Fruit fly (Drosophila melanogaster): ENCODE data around the gene CG4461.

CG4461 gene

DNA sequence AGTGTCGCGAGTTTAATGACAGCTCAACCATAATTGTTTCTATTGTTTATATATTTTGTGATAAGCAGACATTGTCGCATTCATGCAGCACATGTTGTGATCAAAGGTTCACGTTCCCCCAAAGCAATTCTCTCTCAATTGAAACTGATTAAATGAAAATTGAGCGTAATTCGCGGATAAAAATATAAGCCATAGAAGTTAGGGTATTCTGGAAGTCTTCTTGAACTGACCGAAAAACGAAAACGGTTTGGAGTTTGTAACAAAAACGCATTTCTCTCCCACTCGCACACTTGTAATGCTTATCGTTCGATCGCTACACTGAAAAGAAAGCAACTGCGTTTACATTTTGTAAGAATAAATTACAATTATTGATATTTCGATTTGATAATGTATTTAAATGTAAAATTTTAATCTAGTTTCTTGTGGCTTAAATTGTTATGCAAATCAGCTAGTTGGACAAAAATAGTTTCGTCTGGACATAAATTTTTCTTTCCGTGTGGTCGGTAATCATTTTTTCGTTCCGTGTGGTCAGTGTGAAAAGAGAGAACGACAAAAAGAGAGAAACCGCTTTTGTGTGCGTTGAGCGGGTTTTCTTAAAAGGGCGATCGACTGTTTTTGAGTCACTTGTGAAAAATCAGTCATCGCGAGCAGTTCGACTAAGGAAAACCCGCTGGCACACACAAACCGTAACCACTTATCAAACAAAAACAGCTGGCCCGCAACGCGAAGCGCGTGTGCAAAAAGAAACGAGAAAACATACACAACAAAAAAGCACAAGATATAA lies 47.6 kb downstream of the CG4461 start, which contains the start of gene aay (continued):
- TF ChIP-seq Hr39 (GFP tag; optimal IDR thresholded peaks at IDR 0.05) (peak; percentile 99), CG8632 (GFP tag; optimal IDR thresholded peaks at IDR 0.05) (peak; percentile 99), CG6276 (GFP tag; optimal IDR thresholded peaks at IDR 0.05) (peak; percentile 98), CG3032 (tag; optimal IDR thresholded peaks at IDR 0.05) (peak; percentile 97), Hr38 (GFP tag; optimal IDR thresholded peaks at IDR 0.05) (peak; percentile 21), CG4318 (GFP tag; optimal IDR thresholded peaks at IDR 0.05) (peak; percentile 94), Sox14 (GFP tag; optimal IDR thresholded peaks at IDR 0.05) (peak; percentile 99), CG8119 (GFP tag; IDR thresholded peaks at IDR 0.05) (peak; percentile 99), topi (GFP tag; optimal IDR thresholded peaks at IDR 0.05) (peak; percentile 99), CG3919 (GFP tag; optimal IDR thresholded peaks at IDR 0.05) (peak; percentile 99), Ets96B (tag; optimal IDR thresholded peaks at IDR 0.05) (peak; percentile 98), net (GFP tag; optimal IDR thresholded peaks at IDR 0.05) (peak; percentile 99)

DNA sequence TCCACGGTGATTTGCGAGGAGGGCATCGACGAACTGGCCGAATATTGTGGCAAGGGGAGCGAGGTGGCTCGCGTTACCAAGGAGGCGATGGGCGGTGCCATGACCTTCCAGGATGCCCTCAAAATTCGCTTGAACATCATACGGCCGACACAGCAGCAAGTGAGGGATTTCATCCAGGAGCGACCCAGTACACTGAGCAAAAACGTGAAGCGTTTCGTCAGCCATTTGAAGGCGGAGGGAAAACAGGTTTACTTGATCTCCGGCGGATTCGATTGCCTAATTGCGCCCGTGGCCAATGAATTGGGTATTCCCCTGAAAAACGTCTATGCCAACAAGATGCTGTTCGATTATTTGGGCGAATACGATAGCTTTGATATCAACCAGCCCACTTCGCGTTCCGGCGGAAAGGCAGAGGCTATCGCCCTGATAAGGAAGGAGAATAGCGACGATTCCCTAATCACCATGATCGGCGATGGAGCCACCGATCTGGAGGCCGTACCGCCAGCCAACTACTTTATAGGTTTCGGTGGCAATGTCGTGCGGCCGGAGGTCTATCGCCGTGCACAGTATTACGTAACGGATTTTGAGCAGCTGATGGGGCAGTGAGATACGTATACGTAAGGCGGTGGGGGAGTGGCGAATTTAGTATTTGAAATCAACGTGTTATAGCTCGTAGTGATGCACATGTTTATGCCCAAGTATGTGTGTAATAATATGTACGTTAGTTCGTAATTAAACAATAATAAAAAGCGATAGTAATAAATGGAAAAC lies 48.7 kb downstream of the CG4461 start:
- TF ChIP-seq CG16779 (tag; optimal IDR thresholded peaks at IDR 0.05), result no peak
- TF ChIP-seq Gug (GFP tag; IDR thresholded peaks at IDR 0.05), result no peak
- no peak for TF ChIP-seq Ets21C (GFP tag; optimal IDR thresholded peaks at IDR 0.05)
- TF ChIP-seq Sox102F (GFP tag; optimal IDR thresholded peaks at IDR 0.05), result no peak
- no peak for TF ChIP-seq Met (GFP tag; optimal IDR thresholded peaks at IDR 0.05)
- TF ChIP-seq eg (GFP tag; IDR thresholded peaks at IDR 0.05), result no peak
- no peak for TF ChIP-seq Smox (GFP tag; optimal IDR thresholded peaks at IDR 0.05)
- TF ChIP-seq svp (GFP tag), result peak; percentile 73
- no peak for TF ChIP-seq spab (GFP tag; optimal IDR thresholded peaks at IDR 0.05)
- no peak for TF ChIP-seq ss (GFP tag; optimal IDR thresholded peaks at IDR 0.05)
- no peak for TF ChIP-seq fkh (GFP tag; optimal IDR thresholded peaks at IDR 0.05)
- TF ChIP-seq vri (GFP tag; optimal IDR thresholded peaks at IDR 0.05), result peak; percentile 69
- TF ChIP-seq Eip93F (GFP tag; optimal IDR thresholded peaks at IDR 0.05), result no peak
- TF ChIP-seq CG6276 (GFP tag; optimal IDR thresholded peaks at IDR 0.05), result no peak
- no peak for TF ChIP-seq topi (GFP tag; optimal IDR thresholded peaks at IDR 0.05)
- no peak for TF ChIP-seq CG3919 (GFP tag; optimal IDR thresholded peaks at IDR 0.05)
- TF ChIP-seq achi (GFP tag; optimal IDR thresholded peaks at IDR 0.05), result no peak

DNA sequence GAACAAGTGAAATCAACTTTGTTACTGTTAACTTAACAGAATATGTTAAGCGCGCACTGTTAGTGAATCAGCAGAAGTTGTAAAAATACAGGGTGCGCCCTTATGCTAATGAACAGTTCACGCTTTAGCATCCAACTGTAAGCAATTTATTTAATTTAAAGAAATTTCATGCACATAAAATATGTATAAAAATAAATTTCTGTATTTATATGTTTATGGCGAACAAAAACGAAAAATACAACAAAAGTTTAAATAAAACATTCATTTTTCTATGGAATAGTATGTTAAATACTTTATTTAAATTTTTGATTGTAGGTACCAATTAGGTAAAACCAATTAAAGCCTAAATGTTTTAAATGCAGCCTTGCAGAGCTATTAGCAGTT lies 49.3 kb downstream of the CG4461 start:
- peak; percentile 44; the same call in 2 of the 3 replicates for TF ChIP-seq CG8119 (GFP tag; IDR thresholded peaks at IDR 0.05)
- TF ChIP-seq CG9139 (GFP tag; optimal IDR thresholded peaks at IDR 0.05), result no peak
- TF ChIP-seq CG7368 (GFP tag; optimal IDR thresholded peaks at IDR 0.05), result no peak
- no peak for TF ChIP-seq ss (GFP tag; optimal IDR thresholded peaks at IDR 0.05)
- no peak for TF ChIP-seq vri (GFP tag; optimal IDR thresholded peaks at IDR 0.05)
- TF ChIP-seq Blimp-1 (GFP tag; optimal IDR thresholded peaks at IDR 0.05), result no peak
- TF ChIP-seq CG11294 (GFP tag; IDR thresholded peaks at IDR 0.05), result no peak
- no peak for TF ChIP-seq CG10669 (GFP tag; optimal IDR thresholded peaks at IDR 0.05)
- TF ChIP-seq svp (GFP tag), result peak; percentile 75
- TF ChIP-seq CG6163 (GFP tag; IDR thresholded peaks at IDR 0.05), result peak; percentile 11; the same call in 1 of the 3 replicates
- no peak for TF ChIP-seq Sox15 (GFP tag; optimal IDR thresholded peaks at IDR 0.05)
- TF ChIP-seq fd85E (GFP tag; optimal IDR thresholded peaks at IDR 0.05), result no peak
- TF ChIP-seq Met (GFP tag; optimal IDR thresholded peaks at IDR 0.05), result peak; percentile 40
- peak; percentile 35 for TF ChIP-seq OdsH (GFP tag; optimal IDR thresholded peaks at IDR 0.05)
- no peak for TF ChIP-seq CG1621 (tag; optimal IDR thresholded peaks at IDR 0.05)
- peak; percentile 24 for TF ChIP-seq CG6276 (GFP tag; optimal IDR thresholded peaks at IDR 0.05)
- peak; percentile 4 for TF ChIP-seq CG8632 (GFP tag; optimal IDR thresholded peaks at IDR 0.05)
- no peak for TF ChIP-seq Hr39 (GFP tag; optimal IDR thresholded peaks at IDR 0.05)
- no peak for TF ChIP-seq Eip93F (GFP tag; optimal IDR thresholded peaks at IDR 0.05)
- TF ChIP-seq lz (GFP tag; optimal IDR thresholded peaks at IDR 0.05), result no peak
- no peak for TF ChIP-seq cyc (GFP tag; optimal IDR thresholded peaks at IDR 0.05)
- peak; percentile 84 for TF ChIP-seq Eip78C (GFP tag)
- no peak for TF ChIP-seq Hr38 (GFP tag; optimal IDR thresholded peaks at IDR 0.05)
- TF ChIP-seq dac (GFP tag; optimal IDR thresholded peaks at IDR 0.05), result no peak
- TF ChIP-seq Lpt (GFP tag; optimal IDR thresholded peaks at IDR 0.05), result no peak
- TF ChIP-seq CG8319 (GFP tag; optimal IDR thresholded peaks at IDR 0.05), result no peak
- peak; percentile 40 for TF ChIP-seq Smox (GFP tag; optimal IDR thresholded peaks at IDR 0.05)
- TF ChIP-seq Hr4 (GFP tag; optimal IDR thresholded peaks at IDR 0.05), result peak; percentile 64
- peak; percentile 27 for TF ChIP-seq CG34406 (GFP tag; optimal IDR thresholded peaks at IDR 0.05)
- no peak for TF ChIP-seq eg (GFP tag; IDR thresholded peaks at IDR 0.05)
- TF ChIP-seq net (GFP tag; optimal IDR thresholded peaks at IDR 0.05), result peak; percentile 12
